Fruit fly (Drosophila melanogaster) whole organism: ENCODE results near the gene LanB1.

ENCODE experiments used
- CG8478 ChIP-seq: fragments of >200 bp; optimal IDR thresholded peaks from 2 replicates; lab custom pipeline; 2018; ENCODE audit warnings: inconsistent platforms
- Dll ChIP-seq: fragments of >200 bp; optimal IDR thresholded peaks from 2 replicates; lab custom pipeline; 2017
- EcR ChIP-seq, 2 experiments: fragments of >200 bp; optimal IDR thresholded peaks; 2 replicates each; lab custom pipeline; 2017; ENCODE audit warnings: missing biosample characterization in 2 of 2, missing genetic modification characterization in 2 of 2, missing genetic modification reagents in 2 of 2
- pan ChIP-seq: fragments of >200 bp; optimal IDR thresholded peaks from 2 replicates; lab custom pipeline; 2017
- psq ChIP-seq: fragments of >200 bp; optimal IDR thresholded peaks from 2 replicates; lab custom pipeline; 2017
- usp ChIP-seq: fragments of >200 bp; optimal IDR thresholded peaks from 2 replicates; lab custom pipeline; 2017; ENCODE audit warnings: missing biosample characterization, missing genetic modification characterization, mixed read lengths

LanB1 gene

dm6 chr2L:7791356-7791738 lies 19.9 kb upstream of the LanB1 start:
- no peak for TF ChIP-seq pan (lab: Kevin White, UChicago)
- no peak for TF ChIP-seq EcR (GFP tag; optimal IDR thresholded peaks at IDR 0.05; lab: Kevin White, UChicago)
- TF ChIP-seq CG8478 (lab: Kevin White, UChicago): no peak
- TF ChIP-seq psq (lab: Kevin White, UChicago): no peak

- TF ChIP-seq EcR (GFP tag; optimal IDR thresholded peaks at IDR 0.05; lab: Kevin White, UChicago): no peak
- no peak for TF ChIP-seq psq (lab: Kevin White, UChicago)
- no peak for TF ChIP-seq CG8478 (lab: Kevin White, UChicago)
- no peak for TF ChIP-seq usp (GFP tag; lab: Kevin White, UChicago)
- TF ChIP-seq Dll (lab: Kevin White, UChicago): no peak
- no peak for TF ChIP-seq pan (lab: Kevin White, UChicago)
Measured at dm6 chr2L:7794689-7795475, 16.4 kb upstream of the LanB1 start.

- TF ChIP-seq pan (lab: Kevin White, UChicago) (no peak), EcR (GFP tag; optimal IDR thresholded peaks at IDR 0.05; lab: Kevin White, UChicago) (no peak), usp (GFP tag; lab: Kevin White, UChicago) (no peak), Dll (lab: Kevin White, UChicago) (no peak), psq (lab: Kevin White, UChicago) (no peak), CG8478 (lab: Kevin White, UChicago) (no peak)
Measured at dm6 chr2L:7795859-7796258, 15.4 kb upstream of the LanB1 start, which contains the start of gene LKRSDH. LKRSDH (minus strand) TSS chr2L:7795959.

- TF ChIP-seq usp (GFP tag; lab: Kevin White, UChicago) (no peak), psq (lab: Kevin White, UChicago) (no peak), Dll (lab: Kevin White, UChicago) (no peak), pan (lab: Kevin White, UChicago) (no peak), EcR (GFP tag; optimal IDR thresholded peaks at IDR 0.05; lab: Kevin White, UChicago) (peak in 1 of 2 experiments; percentile 27), CG8478 (lab: Kevin White, UChicago) (no peak)
Measured at dm6 chr2L:7799804-7800433, 11.3 kb upstream of the LanB1 start, which contains the start of the genes Herp and r2d2. Herp (minus strand) TSS chr2L:7800058. r2d2 (plus strand) TSS chr2L:7800147.

- TF ChIP-seq pan (lab: Kevin White, UChicago) (no peak), CG8478 (lab: Kevin White, UChicago) (no peak), EcR (GFP tag; optimal IDR thresholded peaks at IDR 0.05; lab: Kevin White, UChicago) (no peak), Dll (lab: Kevin White, UChicago) (no peak), usp (GFP tag; lab: Kevin White, UChicago) (no peak), psq (lab: Kevin White, UChicago) (no peak)
Measured at dm6 chr2L:7807563-7807962, 3.7 kb upstream of the LanB1 start.

dm6 chr2L:7808886-7809698 lies 2.1 kb upstream of the LanB1 start:
- no peak for TF ChIP-seq pan (lab: Kevin White, UChicago)
- TF ChIP-seq Dll (lab: Kevin White, UChicago): no peak
- TF ChIP-seq EcR (GFP tag; optimal IDR thresholded peaks at IDR 0.05; lab: Kevin White, UChicago): no peak
- TF ChIP-seq CG8478 (lab: Kevin White, UChicago): no peak
- no peak for TF ChIP-seq psq (lab: Kevin White, UChicago)
- TF ChIP-seq usp (GFP tag; lab: Kevin White, UChicago): no peak

dm6 chr2L:7809699-7810088 lies 1.5 kb upstream of the LanB1 start:
- TF ChIP-seq usp (GFP tag; lab: Kevin White, UChicago): no peak
- TF ChIP-seq EcR (GFP tag; optimal IDR thresholded peaks at IDR 0.05; lab: Kevin White, UChicago): peak in 1 of 2 experiments; percentile 21
- peak; percentile 35 for TF ChIP-seq CG8478 (lab: Kevin White, UChicago)
- TF ChIP-seq psq (lab: Kevin White, UChicago): no peak

dm6 chr2L:7810519-7810918 lies 719 bp upstream of the LanB1 start, which contains the start of gene Cdc14:
Cdc14 (minus strand) TSS chr2L:7810703.
- no peak for TF ChIP-seq psq (lab: Kevin White, UChicago)
- no peak for TF ChIP-seq pan (lab: Kevin White, UChicago)
- no peak for TF ChIP-seq CG8478 (lab: Kevin White, UChicago)
- no peak for TF ChIP-seq Dll (lab: Kevin White, UChicago)
- TF ChIP-seq EcR (GFP tag; optimal IDR thresholded peaks at IDR 0.05; lab: Kevin White, UChicago): no peak
- TF ChIP-seq usp (GFP tag; lab: Kevin White, UChicago): no peak

dm6 chr2L:7812555-7813339 lies 1.5 kb downstream of the LanB1 start:
- TF ChIP-seq Dll (lab: Kevin White, UChicago) (no peak), CG8478 (lab: Kevin White, UChicago) (no peak), pan (lab: Kevin White, UChicago) (no peak), EcR (GFP tag; optimal IDR thresholded peaks at IDR 0.05; lab: Kevin White, UChicago) (no peak), usp (GFP tag; lab: Kevin White, UChicago) (no peak), psq (lab: Kevin White, UChicago) (no peak)

dm6 chr2L:7813357-7813756 lies 2.1 kb downstream of the LanB1 start:
- TF ChIP-seq usp (GFP tag; lab: Kevin White, UChicago): no peak
- TF ChIP-seq pan (lab: Kevin White, UChicago): no peak
- no peak for TF ChIP-seq EcR (GFP tag; optimal IDR thresholded peaks at IDR 0.05; lab: Kevin White, UChicago)
- TF ChIP-seq CG8478 (lab: Kevin White, UChicago): no peak
- TF ChIP-seq Dll (lab: Kevin White, UChicago): no peak
- no peak for TF ChIP-seq psq (lab: Kevin White, UChicago)
